Fruit fly (Drosophila melanogaster) whole organism, pupa: ENCODE data around the gene CG43954.

Source experiments
- CG13204 ChIP-seq: fragments of 200-800 bp; sonication (Bioruptor generic); optimal IDR thresholded peaks from 2 replicates; lab custom pipeline; 2018; ENCODE audit warnings: missing biosample characterization, mild to moderate bottlenecking, missing genetic modification characterization, moderate library complexity
- CG14655 ChIP-seq: fragments of 200-800 bp; sonication (Bioruptor generic); optimal IDR thresholded peaks from 3 replicates; lab custom pipeline; 2017; ENCODE audit warnings: mild to moderate bottlenecking, missing biosample characterization, missing genetic modification reagents, missing genetic modification characterization
- CG17806 ChIP-seq: fragments of 200-800 bp; sonication (Bioruptor generic); optimal IDR thresholded peaks from 2 replicates; lab custom pipeline; 2018; ENCODE audit warnings: missing biosample characterization, mild to moderate bottlenecking, missing genetic modification characterization, moderate library complexity
- CG34367 ChIP-seq: fragments of 200-800 bp; sonication (Bioruptor generic); optimal IDR thresholded peaks from 2 replicates; lab custom pipeline; 2018; ENCODE audit warnings: missing biosample characterization, mild to moderate bottlenecking, missing genetic modification characterization
- CG4496 ChIP-seq: fragments of 200-800 bp; sonication (Bioruptor generic); IDR thresholded peaks from 3 replicates; pipeline ENCODE4 v1.3.6; 2022; ENCODE audit warnings: missing biosample characterization, missing genetic modification characterization
- EcR ChIP-seq: fragments of 200-800 bp; sonication (Bioruptor generic); optimal IDR thresholded peaks from 3 replicates; lab custom pipeline; 2019; ENCODE audit warnings: missing biosample characterization, missing genetic modification characterization, mild to moderate bottlenecking, moderate library complexity, missing genetic modification reagents
- Ets98B ChIP-seq: fragments of 200-800 bp; sonication (Bioruptor generic); IDR thresholded peaks from 2 replicates; pipeline ENCODE4 v1.3.6; 2022; ENCODE audit warnings: missing biosample characterization, missing genetic modification characterization
- Snoo ChIP-seq: fragments of 200-800 bp; sonication (Bioruptor generic); optimal IDR thresholded peaks from 3 replicates; lab custom pipeline; 2017; ENCODE audit warnings: missing biosample characterization, mild to moderate bottlenecking, missing genetic modification characterization, inconsistent platforms
- fd96Ca ChIP-seq: fragments of 200-800 bp; sonication (Bioruptor generic); IDR thresholded peaks from 3 replicates; pipeline ENCODE4 v1.3.6; 2022; ENCODE audit warnings: missing biosample characterization, missing genetic modification characterization

DNA sequence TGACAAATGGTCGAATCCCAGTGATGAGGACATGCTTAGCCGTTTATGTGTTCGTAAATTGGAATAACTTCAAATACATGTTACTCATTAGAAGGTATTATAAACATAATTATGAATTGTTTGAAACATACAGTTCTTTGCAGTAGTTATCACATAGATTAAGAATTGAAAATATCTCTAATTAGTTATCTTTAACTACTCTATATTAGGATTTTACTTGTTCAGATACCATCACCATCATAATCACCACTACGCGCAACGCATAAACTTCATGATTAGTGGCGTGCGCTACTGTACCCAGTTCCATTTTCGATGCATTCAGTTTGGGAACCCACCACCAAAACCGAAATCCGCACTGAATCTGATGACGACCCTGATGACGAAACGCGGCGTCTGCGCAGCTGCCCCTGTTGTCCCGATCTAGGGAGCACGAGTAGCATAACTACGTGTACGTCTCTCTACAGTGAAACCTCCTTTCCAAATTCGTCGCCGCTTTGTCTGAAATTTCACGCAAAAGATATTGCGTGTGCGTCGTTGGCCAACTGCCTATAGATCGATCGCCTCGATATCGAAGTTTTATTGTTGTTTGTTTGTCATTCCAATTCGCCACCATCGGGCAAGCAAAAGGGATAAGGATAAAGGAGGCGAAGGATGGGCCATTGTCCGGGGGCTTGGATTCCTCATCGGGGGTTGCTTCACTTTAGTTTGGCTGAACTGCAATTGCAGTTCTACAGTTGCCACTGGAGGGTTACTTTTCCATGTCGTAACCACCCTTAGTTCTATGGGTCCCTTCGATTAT, 32.6 kb upstream of the CG43954 start:
- TF ChIP-seq Snoo (tag; lab: Kevin White, UChicago) (no peak), CG14655 (GFP tag; lab: Kevin White, UChicago) (no peak), EcR (GFP tag; lab: Kevin White, UChicago) (no peak), fd96Ca (GFP tag; lab: Robert Waterston, UW) (no peak), CG17806 (tag; lab: Kevin White, UChicago) (no peak), Ets98B (GFP tag; lab: Robert Waterston, UW) (no peak), CG34367 (tag; lab: Kevin White, UChicago) (no peak), CG4496 (GFP tag; lab: Robert Waterston, UW) (no peak), CG13204 (no peak)
